Fruit fly (Drosophila melanogaster) whole organism, embryonic: ENCODE measurements around the gene CG6527.

Experiments
- Aef1 ChIP-seq: fragments of 200-800 bp; sonication (Bioruptor generic); IDR thresholded peaks from 3 replicates; pipeline ENCODE4 v1.3.6; 2022; ENCODE audit warnings: missing biosample characterization, missing genetic modification characterization
- Atf-2 ChIP-seq: fragments of 200-800 bp; sonication (Bioruptor generic); optimal IDR thresholded peaks from 2 replicates; lab custom pipeline; 2016; ENCODE audit warnings: missing biosample characterization, missing genetic modification characterization
- Awh ChIP-seq: fragments of 200-800 bp; sonication (Bioruptor generic); IDR thresholded peaks from 2 replicates; pipeline ENCODE4, ENCODE4 v1.3.6; 2022; ENCODE audit warnings: missing biosample characterization, missing genetic modification characterization
- CG1024 ChIP-seq: fragments of 200-800 bp; sonication (Bioruptor generic); IDR thresholded peaks from 2 replicates; pipeline ENCODE4 v1.3.6; 2022; ENCODE audit warnings: missing biosample characterization, missing genetic modification characterization
- CG10654 ChIP-seq: fragments of 200-800 bp; sonication (Bioruptor generic); optimal IDR thresholded peaks from 2 replicates; lab custom pipeline; 2016; ENCODE audit warnings: missing biosample characterization, missing genetic modification characterization
- CG11085 ChIP-seq: fragments of 200-800 bp; sonication (Bioruptor generic); IDR thresholded peaks from 2 replicates; pipeline ENCODE4 v1.3.6; 2022; ENCODE audit warnings: missing biosample characterization, missing genetic modification characterization
- CG12299 ChIP-seq: fragments of 200-800 bp; sonication (Bioruptor generic); optimal IDR thresholded peaks from 2 replicates; lab custom pipeline; 2018; ENCODE audit warnings: missing biosample characterization, mild to moderate bottlenecking, missing genetic modification characterization
- CG13624 ChIP-seq: fragments of 200-800 bp; sonication (Bioruptor generic); optimal IDR thresholded peaks from 2 replicates; lab custom pipeline; 2016; ENCODE audit warnings: missing biosample characterization, missing genetic modification characterization
- CG14965 ChIP-seq: fragments of 200-800 bp; sonication (Bioruptor generic); optimal IDR thresholded peaks from 2 replicates; lab custom pipeline; 2016; ENCODE audit warnings: missing biosample characterization, missing genetic modification characterization, borderline replicate concordance
- CG1602 ChIP-seq: fragments of 200-800 bp; sonication (Bioruptor generic); optimal IDR thresholded peaks from 3 replicates; lab custom pipeline; 2016; ENCODE audit warnings: missing biosample characterization, missing genetic modification characterization
- CG16813 ChIP-seq: fragments of 200-800 bp; sonication (Bioruptor generic); IDR thresholded peaks from 3 replicates; pipeline ENCODE4 v1.3.6; 2022; ENCODE audit warnings: missing biosample characterization, missing genetic modification characterization; ENCODE audit not compliant: partially characterized antibody
- CG17359 ChIP-seq: fragments of 200-800 bp; sonication (Bioruptor generic); optimal IDR thresholded peaks from 3 replicates; lab custom pipeline; 2018; ENCODE audit warnings: missing biosample characterization, mild to moderate bottlenecking, missing genetic modification characterization, moderate library complexity
- CG3065 ChIP-seq: fragments of 200-800 bp; sonication (Bioruptor generic); optimal IDR thresholded peaks from 2 replicates; lab custom pipeline; 2016; ENCODE audit warnings: missing biosample characterization, missing genetic modification characterization
- CG32767 ChIP-seq: fragments of 200-800 bp; sonication (Bioruptor generic); IDR thresholded peaks from 2 replicates; pipeline ENCODE4 v1.3.6; 2022; ENCODE audit warnings: missing biosample characterization, missing genetic modification characterization
- CG4404 ChIP-seq: fragments of 200-800 bp; sonication (Bioruptor generic); IDR thresholded peaks from 2 replicates; pipeline ENCODE4 v1.3.6; 2022; ENCODE audit warnings: missing biosample characterization, missing genetic modification characterization
- CG7271 ChIP-seq: fragments of 200-800 bp; sonication (Bioruptor generic); optimal IDR thresholded peaks from 2 replicates; lab custom pipeline; 2018; ENCODE audit warnings: missing biosample characterization, mild to moderate bottlenecking, missing genetic modification characterization, moderate library complexity
- CG7556 ChIP-seq: fragments of 200-800 bp; sonication (Bioruptor generic); optimal IDR thresholded peaks from 2 replicates; lab custom pipeline; 2017; ENCODE audit warnings: missing biosample characterization, mild to moderate bottlenecking, missing genetic modification characterization
- CG8359 ChIP-seq: fragments of 200-800 bp; sonication (Bioruptor generic); optimal IDR thresholded peaks from 2 replicates; lab custom pipeline; 2017; ENCODE audit warnings: missing biosample characterization, mild to moderate bottlenecking, missing genetic modification characterization, borderline replicate concordance
- CG8478 ChIP-seq: fragments of >200 bp; optimal IDR thresholded peaks from 2 replicates; lab custom pipeline; 2018
- Dll ChIP-seq: fragments of 200-800 bp; sonication (Bioruptor generic); IDR thresholded peaks from 4 replicates; pipeline ENCODE4 v1.3.6; 2022; ENCODE audit warnings: missing biosample characterization, missing genetic modification characterization; ENCODE audit not compliant: partially characterized antibody
- Dp ChIP-seq: fragments of 200-800 bp; sonication (Bioruptor generic); optimal IDR thresholded peaks from 2 replicates; lab custom pipeline; 2018; ENCODE audit warnings: missing biosample characterization, mild to moderate bottlenecking, missing genetic modification characterization, moderate library complexity
- Drgx ChIP-seq: fragments of 200-800 bp; sonication (Bioruptor generic); IDR thresholded peaks from 2 replicates; pipeline ENCODE4 v1.3.6; 2022; ENCODE audit warnings: missing biosample characterization, missing genetic modification characterization
- Elba2 ChIP-seq: fragments of 200-800 bp; sonication (Bioruptor generic); optimal IDR thresholded peaks from 3 replicates; lab custom pipeline; 2016; ENCODE audit warnings: missing biosample characterization, missing genetic modification characterization
- GATAe ChIP-seq: fragments of 200-800 bp; sonication (Bioruptor generic); conservative IDR thresholded peaks from 2 replicates; pipeline ENCODE4 v1.3.6; 2022; ENCODE audit warnings: missing biosample characterization, missing genetic modification characterization
- HmgD ChIP-seq: fragments of 200-800 bp; sonication (Bioruptor generic); optimal IDR thresholded peaks from 3 replicates; lab custom pipeline; 2016; ENCODE audit warnings: missing biosample characterization, missing genetic modification characterization
- HmgZ ChIP-seq: fragments of 200-800 bp; sonication (Bioruptor generic); optimal IDR thresholded peaks from 2 replicates; lab custom pipeline; 2018; ENCODE audit warnings: missing biosample characterization, mild to moderate bottlenecking, missing genetic modification characterization
- Kr ChIP-seq: fragments of 200-800 bp; sonication (Bioruptor generic); optimal IDR thresholded peaks from 2 replicates; lab custom pipeline; 2017; ENCODE audit warnings: missing biosample characterization, mild to moderate bottlenecking, missing genetic modification characterization
- Lhr ChIP-seq: fragments of 200-800 bp; sonication (Bioruptor generic); optimal IDR thresholded peaks from 3 replicates; lab custom pipeline; 2017; ENCODE audit warnings: mild to moderate bottlenecking, missing biosample characterization, missing genetic modification reagents, missing genetic modification characterization
- Lpt ChIP-seq: fragments of >200 bp; optimal IDR thresholded peaks from 2 replicates; lab custom pipeline; 2018; ENCODE audit warnings: missing biosample characterization, missing genetic modification characterization
- Max ChIP-seq: fragments of 200-800 bp; sonication (Bioruptor generic); optimal IDR thresholded peaks from 2 replicates; lab custom pipeline; 2016; ENCODE audit warnings: missing biosample characterization, mild to moderate bottlenecking, missing genetic modification characterization
- Vsx1 ChIP-seq: fragments of 200-800 bp; sonication (Bioruptor generic); optimal IDR thresholded peaks from 2 replicates; lab custom pipeline; 2017; ENCODE audit warnings: missing biosample characterization, mild to moderate bottlenecking, missing genetic modification characterization, missing genetic modification reagents
- al ChIP-seq: fragments of 200-800 bp; sonication (Bioruptor generic); IDR thresholded peaks from 2 replicates; pipeline ENCODE4 v1.3.6; 2022; ENCODE audit warnings: missing biosample characterization, missing genetic modification characterization
- amos ChIP-seq: fragments of 200-800 bp; sonication (Bioruptor generic); IDR thresholded peaks from 2 replicates; pipeline ENCODE4 v1.3.6; 2022; ENCODE audit warnings: missing biosample characterization, missing genetic modification characterization; ENCODE audit not compliant: partially characterized antibody
- cad ChIP-seq: fragments of >200 bp; optimal IDR thresholded peaks from 2 replicates; lab custom pipeline; 2017; ENCODE audit warnings: missing biosample characterization, missing genetic modification characterization
- cas ChIP-seq: fragments of 200-800 bp; sonication (Bioruptor generic); IDR thresholded peaks from 2 replicates; pipeline ENCODE4 v1.3.6; 2022; ENCODE audit warnings: missing biosample characterization, missing genetic modification characterization
- cg ChIP-seq: fragments of 200-800 bp; sonication (Bioruptor generic); optimal IDR thresholded peaks from 3 replicates; lab custom pipeline; 2019; ENCODE audit warnings: missing biosample characterization, mild to moderate bottlenecking, missing genetic modification characterization, moderate library complexity
- chm ChIP-seq: fragments of 200-800 bp; sonication (Bioruptor generic); IDR thresholded peaks from 2 replicates; pipeline ENCODE4 v1.3.6; 2022; ENCODE audit warnings: missing biosample characterization, missing genetic modification characterization
- crol ChIP-seq: fragments of 200-800 bp; sonication (Bioruptor generic); IDR thresholded peaks from 2 replicates; pipeline ENCODE4 v1.3.6; 2022; ENCODE audit warnings: missing biosample characterization, missing genetic modification characterization
- ind ChIP-seq: fragments of 200-800 bp; sonication (Bioruptor generic); optimal IDR thresholded peaks from 3 replicates; lab custom pipeline; 2016; ENCODE audit warnings: missing biosample characterization, missing genetic modification characterization
- kah ChIP-seq: fragments of 200-800 bp; sonication (Bioruptor generic); optimal IDR thresholded peaks from 2 replicates; lab custom pipeline; 2018; ENCODE audit warnings: missing biosample characterization, mild to moderate bottlenecking, missing genetic modification characterization
- ken ChIP-seq: fragments of 200-800 bp; sonication (Bioruptor generic); IDR thresholded peaks from 3 replicates; pipeline ENCODE4 v1.3.6; 2022; ENCODE audit warnings: missing biosample characterization, missing genetic modification characterization
- lilli ChIP-seq: fragments of 200-800 bp; sonication (Bioruptor generic); optimal IDR thresholded peaks from 3 replicates; lab custom pipeline; 2016; ENCODE audit warnings: missing biosample characterization, missing genetic modification characterization
- lmd ChIP-seq: fragments of 200-800 bp; sonication (Bioruptor generic); IDR thresholded peaks from 2 replicates; pipeline ENCODE4 v1.3.6; 2022; ENCODE audit warnings: missing biosample characterization, missing genetic modification characterization
- lola ChIP-seq, 3 experiments: fragments of >200 bp in 2 of 3; fragments of 200-800 bp in 1 of 3; sonication (Bioruptor generic) in 1 of 3; optimal IDR thresholded peaks; 2 replicates each; lab custom pipeline; 2017 to 2019; ENCODE audit warnings: missing biosample characterization in 3 of 3, missing genetic modification characterization in 3 of 3, mild to moderate bottlenecking in 1 of 3, moderate library complexity in 1 of 3
- maf-S ChIP-seq: fragments of 200-800 bp; sonication (Bioruptor generic); optimal IDR thresholded peaks from 2 replicates; lab custom pipeline; 2016; ENCODE audit warnings: missing biosample characterization, missing genetic modification characterization
- ro ChIP-seq: fragments of 200-800 bp; sonication (Bioruptor generic); IDR thresholded peaks from 2 replicates; pipeline ENCODE4 v1.3.6; 2022; ENCODE audit warnings: missing biosample characterization, missing genetic modification characterization
- shn ChIP-seq: fragments of 200-800 bp; sonication (Bioruptor generic); optimal IDR thresholded peaks from 3 replicates; lab custom pipeline; 2016; ENCODE audit warnings: missing biosample characterization, missing genetic modification characterization
- so ChIP-seq: fragments of 200-800 bp; sonication (Bioruptor generic); IDR thresholded peaks from 3 replicates; pipeline ENCODE4 v1.3.6; 2022; ENCODE audit warnings: missing biosample characterization, missing genetic modification characterization
- twi ChIP-seq: fragments of 200-800 bp; optimal IDR thresholded peaks from 2 replicates; lab custom pipeline; 2019; ENCODE audit warnings: missing biosample characterization, mild to moderate bottlenecking, missing genetic modification characterization, moderate library complexity
- tx ChIP-seq: fragments of 200-800 bp; sonication (Bioruptor generic); optimal IDR thresholded peaks from 2 replicates; lab custom pipeline; 2016; ENCODE audit warnings: missing biosample characterization, missing genetic modification characterization
- unpg ChIP-seq: fragments of 200-800 bp; sonication (Bioruptor generic); optimal IDR thresholded peaks from 3 replicates; lab custom pipeline; 2018; ENCODE audit warnings: missing biosample characterization, mild to moderate bottlenecking, missing genetic modification characterization, moderate library complexity
- vvl ChIP-seq: fragments of 200-800 bp; sonication (Bioruptor generic); IDR thresholded peaks from 2 replicates; pipeline ENCODE4 v1.3.6; 2022; ENCODE audit warnings: missing biosample characterization, missing genetic modification characterization

CG6527 gene

dm6 chr3L:10518945-10519344 is 39.9 kb downstream of the CG6527 start (continued):
- TF ChIP-seq Dp (GFP tag; lab: Kevin White, UChicago) (no peak), Kr (peak; percentile 99), Aef1 (GFP tag; lab: Robert Waterston, UW) (no peak), HmgD (GFP tag; lab: Kevin White, UChicago) (peak; percentile 43), CG12299 (tag; lab: Kevin White, UChicago) (peak; percentile 55), so (GFP tag; lab: Robert Waterston, UW) (peak; percentile 75; the same call in 1 of the 3 replicates), CG7556 (GFP tag; lab: Kevin White, UChicago) (peak; percentile 78), chm (peak; percentile 87; the same call in 1 of the 2 replicates), al (GFP tag; lab: Robert Waterston, UW) (no peak), Elba2 (GFP tag; lab: Kevin White, UChicago) (peak; percentile 90), ind (peak; percentile 27), CG7271 (tag; lab: Kevin White, UChicago) (peak; percentile 74), CG13624 (GFP tag; lab: Kevin White, UChicago) (peak; percentile 71), shn (peak; percentile 77), kah (GFP tag; lab: Kevin White, UChicago) (peak; percentile 46), Lpt (GFP tag; lab: Kevin White, UChicago) (no peak), CG16813 (GFP tag; lab: Robert Waterston, UW) (no peak), Awh (GFP tag; lab: Robert Waterston, UW) (peak; percentile 90), Atf-2 (peak; percentile 72), CG10654 (GFP tag; lab: Kevin White, UChicago) (peak; percentile 71), Drgx (no peak), ro (GFP tag; lab: Robert Waterston, UW) (no peak), tx (GFP tag; lab: Kevin White, UChicago) (peak; percentile 58), CG8478 (lab: Kevin White, UChicago) (no peak), cad (GFP tag; lab: Kevin White, UChicago) (no peak), HmgZ (peak; percentile 35), CG1024 (GFP tag; lab: Robert Waterston, UW) (peak; percentile 75; the same call in 1 of the 2 replicates), amos (no peak), cg (GFP tag; lab: Kevin White, UChicago) (no peak), twi (tag; lab: Kevin White, UChicago) (peak; percentile 83), CG11085 (no peak), crol (GFP tag; lab: Robert Waterston, UW) (no peak), GATAe (GFP tag; lab: Robert Waterston, UW) (no peak), unpg (GFP tag; lab: Kevin White, UChicago) (peak; percentile 77), CG17359 (tag; lab: Kevin White, UChicago) (peak; percentile 86), CG4404 (GFP tag; lab: Robert Waterston, UW) (no peak), CG1602 (GFP tag; lab: Kevin White, UChicago) (peak; percentile 77), Vsx1 (GFP tag; lab: Kevin White, UChicago) (peak; percentile 93), Max (GFP tag; lab: Kevin White, UChicago) (peak; percentile 71), ken (GFP tag; lab: Robert Waterston, UW) (peak; percentile 66; the same call in 2 of the 3 replicates), CG8359 (peak; percentile 86), vvl (peak; percentile 77), lmd (GFP tag; lab: Robert Waterston, UW) (no peak), CG3065 (GFP tag; lab: Kevin White, UChicago) (peak; percentile 74), CG14965 (GFP tag; lab: Kevin White, UChicago) (peak; percentile 84), Lhr (GFP tag; lab: Kevin White, UChicago) (peak; percentile 90), CG32767 (GFP tag; lab: Robert Waterston, UW) (0 out of 2 replicates have a peak, but pooled peaks have one; percentile 35), Dll (no peak), cas (GFP tag; lab: Robert Waterston, UW) (no peak), lilli (GFP tag; lab: Kevin White, UChicago) (peak; percentile 41), maf-S (GFP tag; lab: Kevin White, UChicago) (peak; percentile 74), lola (GFP tag; optimal IDR thresholded peaks at IDR 0.05; lab: Kevin White, UChicago) (peak in 1 of 3 experiments; percentile 85)
